Worm (Caenorhabditis elegans) whole organism, young adult: ENCODE measurements around the gene cst-1.

Experiments
- C17E4.6 ChIP-seq: fragments of 200-800 bp; sonication (Bioruptor generic); IDR thresholded peaks from 2 replicates; pipeline ENCODE4 v1.3.6; 2022; ENCODE audit warnings: missing genetic modification reagents, missing genetic modification characterization, missing compliant biosample characterization
- hlh-26 ChIP-seq: fragments of 200-800 bp; sonication (Bioruptor generic); conservative IDR thresholded peaks from 2 replicates; pipeline ENCODE4 v1.3.6; 2022; ENCODE audit warnings: missing genetic modification reagents, missing genetic modification characterization, missing compliant biosample characterization
- hmg-1.2 ChIP-seq: fragments of 200-800 bp; sonication (Bioruptor generic); IDR thresholded peaks from 2 replicates; pipeline ENCODE4 v1.3.6; 2022; ENCODE audit warnings: missing genetic modification reagents, missing genetic modification characterization, missing compliant biosample characterization
- nfyb-1 ChIP-seq: fragments of 200-800 bp; sonication (Bioruptor generic); IDR thresholded peaks from 2 replicates; pipeline ENCODE4 v1.3.6; 2022; ENCODE audit warnings: missing genetic modification reagents, missing genetic modification characterization, missing compliant biosample characterization
- pha-4 ChIP-seq: fragments of 150-350 bp; sonication (generic microtip); optimal IDR thresholded peaks from 2 replicates; lab custom pipeline; 2014; ENCODE audit warnings: missing biosample characterization, missing genetic modification reagents, missing genetic modification characterization

DNA sequence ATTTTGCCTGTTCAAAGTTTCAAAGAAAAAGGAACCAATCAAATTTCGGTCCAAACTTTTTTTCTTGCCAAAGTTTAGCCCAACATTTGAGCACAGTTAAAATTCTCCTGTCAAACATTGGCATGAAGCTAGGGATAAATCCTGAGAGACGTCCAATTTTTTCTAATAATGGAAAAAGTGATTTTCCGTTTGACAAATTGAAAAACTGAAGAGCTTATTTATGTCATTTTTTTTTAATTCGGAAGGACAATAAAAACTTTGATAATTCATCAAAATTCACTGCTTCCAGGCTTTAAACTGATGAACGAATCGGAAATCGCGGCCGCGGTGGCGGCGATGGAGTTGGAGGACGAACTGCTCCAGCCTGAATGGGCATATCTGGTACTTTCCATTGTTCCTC, 18.9 kb upstream of the cst-1 start, which contains the start of gene dop-6:
- TF ChIP-seq nfyb-1 (GFP tag; lab: Robert Waterston, UW) (no peak), hmg-1.2 (GFP tag; lab: Robert Waterston, UW) (no peak), hlh-26 (GFP tag; lab: Robert Waterston, UW) (no peak), C17E4.6 (GFP tag; lab: Robert Waterston, UW) (no peak), pha-4 (tag; lab: Kevin White, UChicago) (no peak)
